Worm (Caenorhabditis elegans): ENCODE data around the gene F23B12.4.
A peak's percentile ranks its signal among the peaks of the same experiment; 100 is the strongest.

F23B12.4 gene

DNA sequence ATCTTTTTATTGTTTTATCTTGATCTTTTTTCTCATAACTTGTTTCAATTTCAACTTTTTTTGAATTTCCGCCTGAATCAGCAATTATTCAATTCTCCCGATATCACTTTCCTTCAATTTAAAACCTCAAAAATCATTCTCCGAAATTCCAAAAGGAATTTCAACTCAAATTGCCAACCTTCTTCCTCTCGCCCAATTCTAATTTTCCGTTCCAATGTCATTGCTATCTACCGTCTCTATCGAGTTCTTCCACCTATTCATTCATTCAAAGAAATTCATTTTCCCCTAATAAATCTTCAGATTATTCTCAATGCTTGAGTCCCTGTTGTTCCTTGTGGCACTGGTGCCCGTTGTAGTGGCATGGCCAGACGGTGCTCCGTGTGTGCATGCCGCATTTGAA lies at the start of gene F23B12.4:
TSS of gene F23B12.4 (plus strand) at position 301 of the 400 bp plus-strand sequence.
- TF ChIP-seq fkh-8 (tag; optimal IDR thresholded peaks at IDR 0.05) = no peak
- TF ChIP-seq efl-1 (optimal IDR thresholded peaks at IDR 0.05) = no peak
- peak in 1 of 2 experiments; percentile 36 for TF ChIP-seq efl-1 (GFP tag; optimal IDR thresholded peaks at IDR 0.05 in 1 of 2)

DNA sequence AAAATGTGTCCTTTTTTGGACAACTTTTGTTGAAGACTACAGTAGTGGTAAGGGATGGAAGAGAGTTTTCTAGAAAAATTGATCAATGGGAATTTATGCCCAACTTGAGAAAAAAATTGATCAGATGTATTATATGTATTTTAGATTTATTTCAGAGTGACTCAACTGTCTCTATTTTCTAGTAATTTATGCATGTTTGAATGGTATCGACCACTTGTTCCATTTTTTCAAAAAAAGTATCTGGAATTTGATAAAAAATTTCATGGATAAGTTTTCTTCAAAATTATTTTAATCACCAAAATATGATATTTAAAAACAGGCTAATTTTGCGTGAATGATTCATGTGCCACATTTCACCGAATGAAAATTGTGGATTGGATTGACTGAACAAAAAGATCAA lies 49.1 kb upstream of the F23B12.4 start, which contains the start of gene C15H11.10:
TSS of gene C15H11.10 (plus strand) at position 301 of the 400 bp plus-strand sequence.
- TF ChIP-seq unc-130 (tag; optimal IDR thresholded peaks at IDR 0.05) = no peak
- no peak for TF ChIP-seq swsn-7 (tag; optimal IDR thresholded peaks at IDR 0.05)
- no peak for TF ChIP-seq nhr-77 (tag; optimal IDR thresholded peaks at IDR 0.05)
- no peak for TF ChIP-seq unc-30 (tag; optimal IDR thresholded peaks at IDR 0.05)
- TF ChIP-seq unc-86 (tag; optimal IDR thresholded peaks at IDR 0.05) = no peak
- TF ChIP-seq blmp-1 (tag; optimal IDR thresholded peaks at IDR 0.05) = no peak
- TF ChIP-seq nhr-28 (tag; optimal IDR thresholded peaks at IDR 0.05) = no peak
- TF ChIP-seq vab-15 (tag; optimal IDR thresholded peaks at IDR 0.05) = no peak
- no peak for TF ChIP-seq pag-3 (tag; optimal IDR thresholded peaks at IDR 0.05; ENCODE audit: borderline replicate concordance, insufficient read depth)
- no peak for TF ChIP-seq hlh-4 (tag; optimal IDR thresholded peaks at IDR 0.05)
- no peak for TF ChIP-seq jun-1 (tag; optimal IDR thresholded peaks at IDR 0.05)
- TF ChIP-seq ceh-82 (tag; optimal IDR thresholded peaks at IDR 0.05) = no peak

DNA sequence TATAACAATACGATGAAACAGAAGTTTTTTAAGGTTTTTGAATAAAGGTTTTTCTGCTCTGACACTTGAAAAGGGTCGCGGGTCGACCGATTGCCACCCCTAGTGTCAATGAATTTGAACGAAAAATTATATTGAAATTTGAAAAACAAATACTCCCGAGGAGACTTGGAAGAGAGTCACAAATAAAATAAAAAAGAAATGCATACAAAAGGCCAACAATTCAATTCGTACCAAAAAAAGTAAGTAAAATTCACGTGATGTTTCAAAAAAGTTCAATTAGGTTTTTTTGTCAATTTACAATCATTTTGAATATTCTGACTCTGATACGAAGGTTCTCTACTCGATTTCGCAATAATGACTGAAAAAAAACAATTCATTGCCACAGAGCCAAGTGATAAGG lies 47.4 kb upstream of the F23B12.4 start, which contains the start of gene C15H11.1:
TSS of gene C15H11.1 (plus strand) at position 301 of the 400 bp plus-strand sequence.
- TF ChIP-seq C34B4.2 (tag; optimal IDR thresholded peaks at IDR 0.05) = no peak
- TF ChIP-seq elt-3 (tag; optimal IDR thresholded peaks at IDR 0.05) = no peak
- no peak for TF ChIP-seq pax-3 (tag; optimal IDR thresholded peaks at IDR 0.05)
- no peak for TF ChIP-seq aha-1 (tag; optimal IDR thresholded peaks at IDR 0.05)

DNA sequence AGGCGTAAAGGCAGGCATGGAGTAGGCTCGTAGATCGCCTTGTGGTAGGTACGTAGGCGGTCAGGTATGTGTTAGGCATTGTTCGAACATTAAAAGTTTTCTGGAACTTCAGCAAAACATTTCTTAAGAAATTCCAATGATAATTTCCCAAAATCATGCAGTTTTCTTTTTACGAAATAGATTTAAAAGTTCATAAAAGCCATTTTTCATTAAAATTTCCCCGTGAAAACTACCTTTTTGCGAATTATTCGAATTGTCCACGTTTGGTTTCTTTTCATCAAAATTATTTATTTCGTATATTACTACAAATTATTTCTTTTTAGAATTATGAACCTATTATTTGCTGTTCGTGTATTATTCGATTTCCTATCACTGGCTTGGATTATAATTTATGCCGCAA lies 46.2 kb upstream of the F23B12.4 start, which contains the start of gene C15H11.13:
TSS of gene C15H11.13 (plus strand) at position 301 of the 400 bp plus-strand sequence.
- no peak for TF ChIP-seq aha-1 (tag; optimal IDR thresholded peaks at IDR 0.05)
- TF ChIP-seq Y116A8C.19 (tag; optimal IDR thresholded peaks at IDR 0.05; ENCODE audit: borderline replicate concordance) = no peak
- no peak for TF ChIP-seq blmp-1 (tag; optimal IDR thresholded peaks at IDR 0.05)
- no peak for TF ChIP-seq grh-1 (GFP tag; IDR thresholded peaks at IDR 0.05)
- no peak for TF ChIP-seq xbp-1 (tag; optimal IDR thresholded peaks at IDR 0.05)
- no peak for TF ChIP-seq ztf-11 (tag; optimal IDR thresholded peaks at IDR 0.05)
- no peak for TF ChIP-seq ceh-88 (GFP tag; IDR thresholded peaks at IDR 0.05)
- no peak for TF ChIP-seq F16B12.6 (tag; optimal IDR thresholded peaks at IDR 0.05)
- TF ChIP-seq rnt-1 (tag; optimal IDR thresholded peaks at IDR 0.05) = no peak
- no peak for TF ChIP-seq nhr-28 (tag; optimal IDR thresholded peaks at IDR 0.05)
- TF ChIP-seq irx-1 (tag; optimal IDR thresholded peaks at IDR 0.05) = no peak
- TF ChIP-seq ceh-82 (tag; optimal IDR thresholded peaks at IDR 0.05) = no peak
- no peak for TF ChIP-seq mdl-1 (tag; optimal IDR thresholded peaks at IDR 0.05)
- TF ChIP-seq C04F5.9 (tag; optimal IDR thresholded peaks at IDR 0.05) = no peak

DNA sequence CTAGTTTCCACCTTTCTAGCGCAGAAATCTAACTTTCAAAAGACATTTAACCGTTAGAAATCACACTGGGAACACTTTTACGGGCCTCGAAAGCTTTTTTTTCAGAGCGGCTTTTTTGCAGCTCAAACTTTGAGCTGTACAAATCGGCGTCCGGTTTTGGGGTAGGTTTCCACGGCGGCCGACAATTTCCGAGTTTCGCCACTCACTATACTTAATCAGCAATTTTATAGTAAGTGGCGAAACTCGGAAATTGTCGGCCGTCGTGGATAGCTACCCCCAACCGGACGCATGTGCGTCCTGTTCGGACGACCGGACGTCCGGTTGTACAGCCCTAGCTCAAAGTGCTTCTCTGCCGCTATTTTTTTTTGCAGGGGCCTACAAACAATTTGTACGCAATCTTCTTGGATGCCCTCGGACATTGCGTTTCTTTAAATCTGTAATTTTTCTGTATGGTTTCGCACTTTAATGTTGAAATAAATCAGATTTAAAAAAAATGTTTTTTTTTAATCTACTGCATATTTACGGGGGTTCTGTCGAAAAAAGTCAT lies 44.7 kb upstream of the F23B12.4 start:
- TF ChIP-seq ets-5 (GFP tag; IDR thresholded peaks at IDR 0.05) (no peak), nhr-28 (tag; optimal IDR thresholded peaks at IDR 0.05) (no peak), ceh-88 (GFP tag; IDR thresholded peaks at IDR 0.05) (no peak), zag-1 (tag; optimal IDR thresholded peaks at IDR 0.05) (no peak), pax-3 (tag; optimal IDR thresholded peaks at IDR 0.05) (no peak), nhr-47 (tag; optimal IDR thresholded peaks at IDR 0.05) (no peak)

DNA sequence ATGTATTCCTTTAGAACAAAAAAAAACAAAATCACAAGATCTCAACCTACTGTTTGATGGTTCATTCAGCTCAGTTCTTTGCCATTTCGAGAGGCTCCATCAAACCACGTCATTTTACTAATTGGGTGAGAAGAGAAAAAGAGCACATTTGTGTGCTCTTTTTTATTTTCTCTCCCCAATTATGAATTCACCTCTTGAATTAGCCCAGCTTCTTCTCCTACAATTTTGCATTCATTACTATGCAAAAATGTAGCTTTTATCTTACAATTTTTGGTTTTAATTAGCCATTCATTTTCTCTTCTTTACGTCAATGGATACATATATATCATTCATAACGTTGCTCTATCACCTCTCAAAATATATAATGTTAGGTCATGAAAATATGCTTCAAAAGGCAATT lies 35.3 kb upstream of the F23B12.4 start:
- TF ChIP-seq nhr-71 (tag; optimal IDR thresholded peaks at IDR 0.05) (peak; percentile 11), nhr-85 (tag) (no peak), lin-14 (GFP tag; optimal IDR thresholded peaks at IDR 0.05) (peak; percentile 48), efl-3 (GFP tag; optimal IDR thresholded peaks at IDR 0.05) (no peak), ceh-90 (tag; optimal IDR thresholded peaks at IDR 0.05) (no peak), ceh-8 (GFP tag; optimal IDR thresholded peaks at IDR 0.05) (peak; percentile 90), Y116A8C.19 (tag; optimal IDR thresholded peaks at IDR 0.05; ENCODE audit: borderline replicate concordance) (no peak), pax-3 (tag; optimal IDR thresholded peaks at IDR 0.05) (peak; percentile 5)
